Worm (Caenorhabditis elegans) whole organism, young adult: ENCODE results near the gene ZC374.2.

Experiments
- D2030.7 ChIP-seq: fragments of 200-800 bp; sonication (Bioruptor generic); IDR thresholded peaks from 2 replicates; pipeline ENCODE4 v1.3.6; 2022; ENCODE audit warnings: missing genetic modification reagents, missing genetic modification characterization, missing compliant biosample characterization
- F22D6.2 ChIP-seq: sonication (generic microtip); optimal IDR thresholded peaks from 2 replicates; lab custom pipeline; 2016; ENCODE audit warnings: mild to moderate bottlenecking, missing genetic modification characterization, missing compliant biosample characterization
- F55B11.4 ChIP-seq: sonication (generic microtip); optimal IDR thresholded peaks from 2 replicates; lab custom pipeline; 2016; ENCODE audit warnings: missing compliant biosample characterization, missing genetic modification characterization, borderline replicate concordance; ENCODE audit not compliant: insufficient read depth
- F57A8.1 ChIP-seq: fragments of 200-800 bp; sonication (Bioruptor generic); optimal IDR thresholded peaks from 2 replicates; lab custom pipeline; 2018; ENCODE audit warnings: mild to moderate bottlenecking, missing genetic modification characterization, moderate library complexity, missing compliant biosample characterization
- Y79H2A.3 ChIP-seq: fragments of 200-800 bp; sonication (Bioruptor generic); conservative IDR thresholded peaks from 2 replicates; pipeline ENCODE4 v1.3.6; 2022; ENCODE audit warnings: missing genetic modification reagents, missing genetic modification characterization, missing compliant biosample characterization
- bed-1 ChIP-seq: fragments of 200-800 bp; sonication (Bioruptor generic); IDR thresholded peaks from 2 replicates; pipeline ENCODE4 v1.3.6; 2022; ENCODE audit warnings: missing genetic modification reagents, missing genetic modification characterization, missing compliant biosample characterization
- dpl-1 ChIP-seq: fragments of 150-350 bp; optimal IDR thresholded peaks from 2 replicates; lab custom pipeline; 2014; ENCODE audit warnings: missing biosample characterization, missing genetic modification reagents, missing genetic modification characterization
- hlh-12 ChIP-seq: sonication (generic microtip); optimal IDR thresholded peaks from 2 replicates; lab custom pipeline; 2016; ENCODE audit warnings: missing genetic modification characterization, missing compliant biosample characterization
- mcd-1 ChIP-seq: fragments of 200-800 bp; sonication (Bioruptor generic); IDR thresholded peaks from 2 replicates; pipeline ENCODE4 v1.3.6; 2022; ENCODE audit warnings: missing genetic modification reagents, missing genetic modification characterization, missing compliant biosample characterization
- nfya-2 ChIP-seq: fragments of 200-800 bp; sonication (Bioruptor generic); IDR thresholded peaks from 2 replicates; pipeline ENCODE4 v1.3.6; 2022; ENCODE audit warnings: missing genetic modification reagents, missing genetic modification characterization, missing compliant biosample characterization
- nhr-120 ChIP-seq: fragments of 200-800 bp; sonication (Bioruptor generic); IDR thresholded peaks from 2 replicates; pipeline ENCODE4 v1.3.6; 2022; ENCODE audit warnings: missing genetic modification characterization, missing compliant biosample characterization
- nhr-80 ChIP-seq: sonication (generic microtip); optimal IDR thresholded peaks from 2 replicates; lab custom pipeline; 2016; ENCODE audit warnings: missing genetic modification characterization, missing compliant biosample characterization
- rec-8 ChIP-seq, 2 experiments: sonication (generic microtip); optimal IDR thresholded peaks; 2 replicates each; lab custom pipeline; 2016; ENCODE audit warnings: mild to moderate bottlenecking in 2 of 2, missing genetic modification characterization in 2 of 2, missing genetic modification reagents in 2 of 2, missing genotype in 2 of 2, missing biosample characterization in 1 of 2, missing compliant biosample characterization in 1 of 2, moderate library complexity in 1 of 2
- snpc-4 ChIP-seq, 5 experiments: fragments of 150-350 bp in 1 of 5; sonication (generic microtip) in 4 of 5; optimal IDR thresholded peaks; 2 replicates each; lab custom pipeline; 2014 to 2018; ENCODE audit warnings: missing genetic modification characterization in 5 of 5, missing biosample characterization in 3 of 5, antibody characterized with exemption in 2 of 5, mild to moderate bottlenecking in 2 of 5, missing compliant biosample characterization in 2 of 5, missing genotype in 2 of 5, moderate library complexity in 2 of 5, missing genetic modification reagents in 1 of 5

Gene ZC374.2

ce11 chrX:9988884-9989283 lies 58.3 kb downstream of the ZC374.2 start:
- TF ChIP-seq F22D6.2 (tag; lab: Kevin White, UChicago), result no peak
- no peak for TF ChIP-seq snpc-4 (GFP tag; optimal IDR thresholded peaks at IDR 0.05; lab: Kevin White, UChicago)
- TF ChIP-seq snpc-4 (tag; optimal IDR thresholded peaks at IDR 0.05; lab: Kevin White, UChicago), result peak in 2 of 4 experiments; percentile 63 to 71

- TF ChIP-seq D2030.7 (no peak), mcd-1 (GFP tag; lab: Robert Waterston, UW) (no peak), nhr-120 (GFP tag; lab: Robert Waterston, UW) (no peak), bed-1 (GFP tag; lab: Robert Waterston, UW) (no peak), nfya-2 (GFP tag; lab: Robert Waterston, UW) (no peak), rec-8 (tag; optimal IDR thresholded peaks at IDR 0.05; lab: Kevin White, UChicago) (no peak), Y79H2A.3 (GFP tag; lab: Robert Waterston, UW) (no peak), dpl-1 (no peak), hlh-12 (tag; lab: Kevin White, UChicago) (no peak), F55B11.4 (no peak)
These were observed 60.1 kb downstream of the ZC374.2 start for ce11 chrX:9987166-9987565.

- TF ChIP-seq nhr-80 (tag; lab: Kevin White, UChicago) (peak; percentile 37), F57A8.1 (GFP tag; lab: Kevin White, UChicago) (no peak)
- TF ChIP-seq, all 124 proteins: peak for 1
These were observed 62.3 kb downstream of the ZC374.2 start, which contains the start of gene F19C6.5 for ce11 chrX:9984889-9985404. F19C6.5 (minus strand) TSS chrX:9984939.
